Fruit fly (Drosophila melanogaster) whole organism, wandering third instar larva: ENCODE data around the gene Ogg1.

Source experiments
- Dfd ChIP-seq: fragments of >200 bp; optimal IDR thresholded peaks from 2 replicates; lab custom pipeline; 2017; ENCODE audit warnings: missing biosample characterization, missing genetic modification characterization
- Dif ChIP-seq: fragments of 200-275, 200-300 bp; sonication (Bioruptor generic); optimal IDR thresholded peaks from 2 replicates; lab custom pipeline; 2018; ENCODE audit warnings: missing biosample characterization, missing genetic modification characterization; ENCODE audit not compliant: partially characterized antibody
- Hnf4 ChIP-seq: fragments of 200-800 bp; sonication (Bioruptor generic); optimal IDR thresholded peaks from 2 replicates; lab custom pipeline; 2016; ENCODE audit warnings: missing biosample characterization, mild to moderate bottlenecking, missing genetic modification characterization
- Hr78 ChIP-seq: fragments of >200 bp; optimal IDR thresholded peaks from 2 replicates; lab custom pipeline; 2017; ENCODE audit warnings: missing biosample characterization, missing genetic modification characterization
- Myc ChIP-seq: fragments of >200 bp; optimal IDR thresholded peaks from 2 replicates; lab custom pipeline; 2017
- Rel ChIP-seq, 2 experiments: fragments of 200-800 bp; sonication (Bioruptor generic) in 1 of 2; optimal IDR thresholded peaks; 2 replicates in 1 of 2; 3 replicates in 1 of 2; lab custom pipeline; 2016 to 2019; ENCODE audit warnings: mild to moderate bottlenecking in 2 of 2, missing biosample characterization in 2 of 2, missing genetic modification characterization in 2 of 2, moderate library complexity in 1 of 2
- dl ChIP-seq, 2 experiments: fragments of 175-275, 200-275 bp in 1 of 2; fragments of 200-275 bp in 1 of 2; sonication (Bioruptor generic); optimal IDR thresholded peaks; lab custom pipeline; 2018; ENCODE audit warnings: mild to moderate bottlenecking in 2 of 2, missing biosample characterization in 2 of 2, missing genetic modification characterization in 2 of 2, moderate library complexity in 2 of 2; ENCODE audit not compliant: partially characterized antibody in 2 of 2, insufficient read depth in 1 of 2
- fru ChIP-seq: fragments of 200-800 bp; sonication (Bioruptor generic); optimal IDR thresholded peaks from 3 replicates; lab custom pipeline; 2016; ENCODE audit warnings: missing biosample characterization, mild to moderate bottlenecking, missing genetic modification characterization
- h ChIP-seq: fragments of 200-800 bp; sonication (Bioruptor generic); optimal IDR thresholded peaks from 3 replicates; lab custom pipeline; 2016; ENCODE audit warnings: missing biosample characterization, mild to moderate bottlenecking, missing genetic modification characterization
- pan ChIP-seq: fragments of >200 bp; optimal IDR thresholded peaks from 2 replicates; lab custom pipeline; 2017
- psq ChIP-seq: fragments of 200-800 bp; sonication (Bioruptor generic); optimal IDR thresholded peaks from 3 replicates; lab custom pipeline; 2017; ENCODE audit warnings: missing biosample characterization, mild to moderate bottlenecking, missing genetic modification characterization, moderate library complexity
- sv ChIP-seq: fragments of 200-800 bp; sonication (Bioruptor generic); optimal IDR thresholded peaks from 3 replicates; lab custom pipeline; 2016; ENCODE audit warnings: missing biosample characterization, missing genetic modification characterization
- tai ChIP-seq: sonication (Bioruptor generic); optimal IDR thresholded peaks from 2 replicates; lab custom pipeline; 2016; ENCODE audit warnings: missing biosample characterization, missing genetic modification characterization
- woc ChIP-seq: sonication (Bioruptor generic); optimal IDR thresholded peaks from 2 replicates; lab custom pipeline; 2016; ENCODE audit warnings: missing biosample characterization, mild to moderate bottlenecking, missing genetic modification characterization

- TF ChIP-seq Hr78 (no peak), fru (GFP tag; lab: Kevin White, UChicago) (no peak), dl (GFP tag; optimal IDR thresholded peaks at IDR 0.05; lab: Kevin White, UChicago; ENCODE audit: insufficient read depth in 1 of 2, partially characterized antibody in 2 of 2) (no peak), pan (lab: Kevin White, UChicago) (no peak), sv (no peak), Dif (GFP tag; lab: Kevin White, UChicago) (no peak), Hnf4 (GFP tag; lab: Kevin White, UChicago) (no peak), h (no peak), psq (GFP tag; lab: Kevin White, UChicago) (no peak), Myc (lab: Kevin White, UChicago) (no peak), tai (GFP tag; lab: Kevin White, UChicago) (no peak), Dfd (GFP tag; lab: Kevin White, UChicago) (no peak), woc (GFP tag; lab: Kevin White, UChicago) (no peak), Rel (GFP tag; optimal IDR thresholded peaks at IDR 0.05; lab: Kevin White, UChicago) (no peak), Rel (tag; optimal IDR thresholded peaks at IDR 0.05; lab: Kevin White, UChicago) (no peak)
Observed at dm6 chrX:8726816-8727215, 36.7 kb downstream of the Ogg1 start.
